Fruit fly (Drosophila melanogaster) whole organism, embryonic: ENCODE results near the gene CAH3.
A peak's percentile ranks its signal among the peaks of the same experiment; 100 is the strongest.

Experiments used
- Ada2b ChIP-seq: fragments of 200-800 bp; sonication (Bioruptor generic); IDR thresholded peaks from 2 replicates; pipeline ENCODE4 v1.3.6; 2022; ENCODE audit warnings: missing biosample characterization, missing genetic modification characterization
- Atf3 ChIP-seq: fragments of 200-800 bp; sonication (Bioruptor generic); optimal IDR thresholded peaks from 3 replicates; lab custom pipeline; 2016; ENCODE audit warnings: missing biosample characterization, missing genetic modification characterization
- Bteb2 ChIP-seq: fragments of 200-800 bp; sonication (Bioruptor generic); optimal IDR thresholded peaks from 2 replicates; lab custom pipeline; 2016; ENCODE audit warnings: missing biosample characterization, missing genetic modification characterization
- CG10543 ChIP-seq: fragments of 200-800 bp; sonication (Bioruptor generic); optimal IDR thresholded peaks from 3 replicates; lab custom pipeline; 2017; ENCODE audit warnings: missing biosample characterization, mild to moderate bottlenecking, missing genetic modification characterization, moderate library complexity
- CG12104 ChIP-seq: fragments of 200-800 bp; sonication (Bioruptor generic); optimal IDR thresholded peaks from 3 replicates; lab custom pipeline; 2016; ENCODE audit warnings: missing biosample characterization, missing genetic modification characterization
- CG13424 ChIP-seq: fragments of 200-800 bp; sonication (Bioruptor generic); optimal IDR thresholded peaks from 2 replicates; lab custom pipeline; 2019; ENCODE audit warnings: missing biosample characterization, mild to moderate bottlenecking, missing genetic modification characterization, moderate library complexity
- CG13775 ChIP-seq: fragments of 200-800 bp; sonication (Bioruptor generic); optimal IDR thresholded peaks from 3 replicates; lab custom pipeline; 2017; ENCODE audit warnings: missing biosample characterization, mild to moderate bottlenecking, missing genetic modification characterization
- CG14441 ChIP-seq: fragments of 200-800 bp; sonication (Bioruptor generic); IDR thresholded peaks from 2 replicates; pipeline ENCODE4 v1.3.6; 2022; ENCODE audit warnings: missing biosample characterization, missing genetic modification characterization
- CG15269 ChIP-seq: fragments of 200-800 bp; sonication (Bioruptor generic); optimal IDR thresholded peaks from 2 replicates; lab custom pipeline; 2018; ENCODE audit warnings: missing biosample characterization, mild to moderate bottlenecking, missing genetic modification characterization, moderate library complexity
- CG15601 ChIP-seq: fragments of 200-800 bp; sonication (Bioruptor generic); optimal IDR thresholded peaks from 3 replicates; lab custom pipeline; 2019; ENCODE audit warnings: missing biosample characterization, mild to moderate bottlenecking, missing genetic modification characterization, moderate library complexity
- CG16779 ChIP-seq: fragments of 200-800 bp; sonication (Bioruptor generic); IDR thresholded peaks from 2 replicates; pipeline ENCODE4 v1.3.6; 2022; ENCODE audit warnings: missing biosample characterization, missing genetic modification characterization
- CG16813 ChIP-seq: fragments of 200-800 bp; sonication (Bioruptor generic); IDR thresholded peaks from 3 replicates; pipeline ENCODE4 v1.3.6; 2022; ENCODE audit warnings: missing biosample characterization, missing genetic modification characterization; ENCODE audit not compliant: partially characterized antibody
- CG17328 ChIP-seq: fragments of 200-800 bp; sonication (Bioruptor generic); IDR thresholded peaks from 2 replicates; pipeline ENCODE4 v1.3.6; 2022; ENCODE audit warnings: missing biosample characterization, missing genetic modification characterization
- CG18764 ChIP-seq: fragments of 200-800 bp; sonication (Bioruptor generic); optimal IDR thresholded peaks from 3 replicates; lab custom pipeline; 2016; ENCODE audit warnings: missing biosample characterization, missing genetic modification characterization
- CG2120 ChIP-seq: fragments of 200-800 bp; sonication (Bioruptor generic); optimal IDR thresholded peaks from 3 replicates; lab custom pipeline; 2016; ENCODE audit warnings: missing biosample characterization, missing genetic modification characterization
- CG2202 ChIP-seq: fragments of 200-800 bp; sonication (Bioruptor generic); optimal IDR thresholded peaks from 2 replicates; lab custom pipeline; 2018; ENCODE audit warnings: missing biosample characterization, mild to moderate bottlenecking, missing genetic modification characterization
- CG2678 ChIP-seq: fragments of 200-800 bp; sonication (Bioruptor generic); optimal IDR thresholded peaks from 3 replicates; lab custom pipeline; 2019; ENCODE audit warnings: missing biosample characterization, mild to moderate bottlenecking, missing genetic modification characterization, moderate library complexity
- CG2712 ChIP-seq: fragments of 200-800 bp; optimal IDR thresholded peaks from 3 replicates; lab custom pipeline; 2019; ENCODE audit warnings: missing biosample characterization, mild to moderate bottlenecking, missing genetic modification characterization, moderate library complexity
- CG31441 ChIP-seq: fragments of 200-800 bp; sonication (Bioruptor generic); IDR thresholded peaks from 2 replicates; pipeline ENCODE4 v1.3.6; 2022; ENCODE audit warnings: missing biosample characterization, missing genetic modification characterization
- CG4730 ChIP-seq: fragments of 200-800 bp; sonication (Bioruptor generic); IDR thresholded peaks from 2 replicates; pipeline ENCODE4 v1.3.6; 2022; ENCODE audit warnings: missing biosample characterization, missing genetic modification characterization
- CG6175 ChIP-seq: fragments of 200-800 bp; sonication (Bioruptor generic); IDR thresholded peaks from 3 replicates; pipeline ENCODE4 v1.3.6; 2022; ENCODE audit warnings: missing biosample characterization, missing genetic modification characterization
- CG7372 ChIP-seq: fragments of 200-800 bp; sonication (Bioruptor generic); IDR thresholded peaks from 2 replicates; pipeline ENCODE4 v1.3.6; 2022; ENCODE audit warnings: missing biosample characterization, missing genetic modification characterization
- CG8089 ChIP-seq: fragments of 200-800 bp; sonication (Bioruptor generic); optimal IDR thresholded peaks from 3 replicates; lab custom pipeline; 2016; ENCODE audit warnings: missing biosample characterization, missing genetic modification characterization
- CTCF ChIP-seq: fragments of 200-800 bp; sonication (Bioruptor generic); optimal IDR thresholded peaks from 2 replicates; lab custom pipeline; 2017; ENCODE audit warnings: missing biosample characterization, mild to moderate bottlenecking, missing genetic modification characterization, moderate library complexity
- CkIIα-i1 ChIP-seq: fragments of 200-800 bp; sonication (Bioruptor generic); IDR thresholded peaks from 2 replicates; pipeline ENCODE4 v1.3.6; 2022; ENCODE audit warnings: missing biosample characterization, missing genetic modification characterization
- Dip2 ChIP-seq: fragments of 200-800 bp; sonication (Bioruptor generic); IDR thresholded peaks from 2 replicates; pipeline ENCODE4 v1.3.6; 2022; ENCODE audit warnings: missing biosample characterization, missing genetic modification characterization
- HLHmδ ChIP-seq: fragments of 200-800 bp; sonication (Bioruptor generic); optimal IDR thresholded peaks from 2 replicates; lab custom pipeline; 2018; ENCODE audit warnings: missing biosample characterization, mild to moderate bottlenecking, missing genetic modification characterization, moderate library complexity
- MTF-1 ChIP-seq: fragments of 200-800 bp; sonication (Bioruptor generic); optimal IDR thresholded peaks from 2 replicates; lab custom pipeline; 2018; ENCODE audit warnings: missing biosample characterization, mild to moderate bottlenecking, missing genetic modification characterization, borderline replicate concordance
- Mrtf ChIP-seq: fragments of 200-800 bp; sonication (Bioruptor generic); IDR thresholded peaks from 3 replicates; pipeline ENCODE4 v1.3.6; 2022; ENCODE audit warnings: missing biosample characterization, missing genetic modification characterization
- Rfx ChIP-seq: fragments of 200-800 bp; sonication (Bioruptor generic); IDR thresholded peaks from 2 replicates; pipeline ENCODE4 v1.3.6; 2022; ENCODE audit warnings: missing biosample characterization, missing genetic modification characterization
- Side ChIP-seq: fragments of 200-800 bp; sonication (Bioruptor generic); optimal IDR thresholded peaks from 2 replicates; lab custom pipeline; 2016; ENCODE audit warnings: missing biosample characterization, missing genetic modification characterization
- Sox100B ChIP-seq: fragments of 200-800 bp; sonication (Bioruptor generic); optimal IDR thresholded peaks from 3 replicates; lab custom pipeline; 2018; ENCODE audit warnings: missing biosample characterization, mild to moderate bottlenecking, missing genetic modification characterization
- Xbp1 ChIP-seq: fragments of 200-800 bp; sonication (Bioruptor generic); optimal IDR thresholded peaks from 3 replicates; lab custom pipeline; 2016; ENCODE audit warnings: missing biosample characterization, mild to moderate bottlenecking, missing genetic modification characterization
- crol ChIP-seq: fragments of 200-800 bp; sonication (Bioruptor generic); IDR thresholded peaks from 2 replicates; pipeline ENCODE4 v1.3.6; 2022; ENCODE audit warnings: missing biosample characterization, missing genetic modification characterization
- eve ChIP-seq, 2 experiments: fragments of >200 bp; optimal IDR thresholded peaks; 2 replicates each; lab custom pipeline; 2017; ENCODE audit warnings: missing biosample characterization in 2 of 2, missing genetic modification characterization in 2 of 2
- grau ChIP-seq: fragments of 200-800 bp; optimal IDR thresholded peaks from 3 replicates; lab custom pipeline; 2019; ENCODE audit warnings: missing biosample characterization, mild to moderate bottlenecking, missing genetic modification characterization, moderate library complexity
- lab ChIP-seq: fragments of 200-800 bp; sonication (Bioruptor generic); optimal IDR thresholded peaks from 3 replicates; lab custom pipeline; 2017; ENCODE audit warnings: missing biosample characterization, missing genetic modification characterization, mild to moderate bottlenecking, moderate library complexity, missing genetic modification reagents
- lbe ChIP-seq: fragments of 200-800 bp; sonication (Bioruptor generic); optimal IDR thresholded peaks from 2 replicates; lab custom pipeline; 2016; ENCODE audit warnings: missing biosample characterization, mild to moderate bottlenecking, missing genetic modification characterization
- lilli ChIP-seq: fragments of 200-800 bp; sonication (Bioruptor generic); optimal IDR thresholded peaks from 3 replicates; lab custom pipeline; 2016; ENCODE audit warnings: missing biosample characterization, missing genetic modification characterization
- maf-S ChIP-seq: fragments of 200-800 bp; sonication (Bioruptor generic); optimal IDR thresholded peaks from 2 replicates; lab custom pipeline; 2016; ENCODE audit warnings: missing biosample characterization, missing genetic modification characterization
- oc ChIP-seq: fragments of 200-800 bp; sonication (Bioruptor generic); optimal IDR thresholded peaks from 2 replicates; lab custom pipeline; 2018; ENCODE audit warnings: missing biosample characterization, mild to moderate bottlenecking, missing genetic modification characterization, moderate library complexity
- ranshi ChIP-seq: fragments of 200-800 bp; sonication (Bioruptor generic); IDR thresholded peaks from 2 replicates; pipeline ENCODE4 v1.3.6; 2022; ENCODE audit warnings: missing biosample characterization, missing genetic modification characterization
- sc ChIP-seq, 3 experiments: fragments of >200 bp in 2 of 3; fragments of 200-800 bp in 1 of 3; sonication (Bioruptor generic) in 1 of 3; optimal IDR thresholded peaks; 2 replicates in 2 of 3; 3 replicates in 1 of 3; lab custom pipeline; 2017; ENCODE audit warnings: mild to moderate bottlenecking in 1 of 3, missing biosample characterization in 1 of 3, missing genetic modification characterization in 1 of 3, missing genetic modification reagents in 1 of 3
- shn ChIP-seq: fragments of 200-800 bp; sonication (Bioruptor generic); optimal IDR thresholded peaks from 3 replicates; lab custom pipeline; 2016; ENCODE audit warnings: missing biosample characterization, missing genetic modification characterization
- sna ChIP-seq: fragments of 200-800 bp; sonication (Bioruptor generic); IDR thresholded peaks from 2 replicates; pipeline ENCODE4 v1.3.6; 2022; ENCODE audit warnings: missing biosample characterization, missing genetic modification characterization; ENCODE audit not compliant: partially characterized antibody
- so ChIP-seq: fragments of 200-800 bp; sonication (Bioruptor generic); IDR thresholded peaks from 3 replicates; pipeline ENCODE4 v1.3.6; 2022; ENCODE audit warnings: missing biosample characterization, missing genetic modification characterization
- tup ChIP-seq: fragments of 200-800 bp; sonication (Bioruptor generic); optimal IDR thresholded peaks from 2 replicates; lab custom pipeline; 2016; ENCODE audit warnings: missing biosample characterization, mild to moderate bottlenecking, missing genetic modification characterization, moderate library complexity
- wek ChIP-seq: fragments of 200-800 bp; sonication (Bioruptor generic); optimal IDR thresholded peaks from 3 replicates; lab custom pipeline; 2018; ENCODE audit warnings: missing biosample characterization, mild to moderate bottlenecking, missing genetic modification characterization, moderate library complexity
- zen ChIP-seq: fragments of 200-800 bp; sonication (Bioruptor generic); optimal IDR thresholded peaks from 3 replicates; lab custom pipeline; 2018; ENCODE audit warnings: missing biosample characterization, mild to moderate bottlenecking, missing genetic modification characterization, moderate library complexity
- zfh1 ChIP-seq: fragments of 200-800 bp; sonication (Bioruptor generic); IDR thresholded peaks from 3 replicates; pipeline ENCODE4 v1.3.6; 2022; ENCODE audit warnings: missing biosample characterization, missing genetic modification characterization
- zfh2 ChIP-seq: fragments of 200-800 bp; sonication (Bioruptor generic); optimal IDR thresholded peaks from 2 replicates; lab custom pipeline; 2016; ENCODE audit warnings: missing biosample characterization, missing genetic modification characterization

The CAH3 gene

DNA sequence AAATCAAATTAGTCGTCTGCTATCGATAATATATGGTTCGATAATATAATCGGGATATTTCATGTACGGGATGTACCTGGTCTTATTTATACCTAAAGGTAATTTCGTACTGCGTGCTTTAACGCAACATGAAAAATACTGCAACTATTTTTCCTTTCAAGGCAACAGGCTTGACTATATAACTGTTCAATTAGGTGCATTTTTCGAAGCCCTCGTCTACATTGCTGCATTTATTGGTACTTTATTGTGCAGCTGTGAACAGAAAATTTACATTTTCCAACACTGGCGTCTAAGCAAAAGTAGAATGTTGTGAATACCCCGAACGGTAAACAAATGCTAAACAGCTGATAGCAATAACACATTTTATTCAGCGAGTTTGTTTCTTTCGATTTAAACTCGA, 9.0 kb downstream of the CAH3 start, which contains the start of the genes Ppt1 and Ogg1 (continued):
- peak; percentile 42; the same call in 1 of the 3 replicates for TF ChIP-seq so (GFP tag; lab: Robert Waterston, UW)
- peak; percentile 58 for TF ChIP-seq CG2678 (tag; lab: Kevin White, UChicago)
- peak in 1 of 2 experiments; percentile 87 for TF ChIP-seq eve (GFP tag; optimal IDR thresholded peaks at IDR 0.05; lab: Kevin White, UChicago)
- no peak for TF ChIP-seq CkIIα-i1 (GFP tag; lab: Robert Waterston, UW)
- peak; percentile 19 for TF ChIP-seq CG2202 (tag; lab: Kevin White, UChicago)
- TF ChIP-seq Ada2b (GFP tag; lab: Robert Waterston, UW): peak; percentile 46; the same call in 1 of the 2 replicates
- peak; percentile 100 for TF ChIP-seq wek
- peak; percentile 23; the same call in 1 of the 3 replicates for TF ChIP-seq Mrtf
- peak; percentile 62 for TF ChIP-seq Xbp1 (GFP tag; lab: Kevin White, UChicago)
- TF ChIP-seq CG15269 (tag; lab: Kevin White, UChicago): peak; percentile 42
- TF ChIP-seq CG6175 (GFP tag; lab: Robert Waterston, UW): no peak
- no peak for TF ChIP-seq Atf3 (GFP tag; lab: Kevin White, UChicago)
- peak; percentile 71 for TF ChIP-seq Rfx
- peak; percentile 67 for TF ChIP-seq Side (GFP tag; lab: Kevin White, UChicago)
- peak; percentile 57 for TF ChIP-seq CG13424 (tag; lab: Kevin White, UChicago)
- TF ChIP-seq CG2120: peak; percentile 75
- peak; percentile 56 for TF ChIP-seq grau (tag; lab: Kevin White, UChicago)
- no peak; the same call in 2 of the 3 replicates for TF ChIP-seq CG16813 (GFP tag; lab: Robert Waterston, UW)
- peak; percentile 44; the same call in 1 of the 2 replicates for TF ChIP-seq CG7372
- TF ChIP-seq CG16779 (GFP tag; lab: Robert Waterston, UW): no peak
- no peak for TF ChIP-seq HLHmδ (GFP tag; lab: Kevin White, UChicago)
- peak; percentile 36 for TF ChIP-seq CG18764 (GFP tag; lab: Kevin White, UChicago)
- 0 out of 2 replicates have a peak, but pooled peaks have one; percentile 44 for TF ChIP-seq ranshi (GFP tag; lab: Robert Waterston, UW)
- peak; percentile 57 for TF ChIP-seq CG2712
- no peak for TF ChIP-seq maf-S (GFP tag; lab: Kevin White, UChicago)
- TF ChIP-seq CG8089: peak; percentile 30
- peak; percentile 34 for TF ChIP-seq lbe (GFP tag; lab: Kevin White, UChicago)
- TF ChIP-seq zen (tag; lab: Kevin White, UChicago): no peak
- peak; percentile 37 for TF ChIP-seq CG13775 (GFP tag; lab: Kevin White, UChicago)
- TF ChIP-seq oc (tag; lab: Kevin White, UChicago): no peak
- peak; percentile 15 for TF ChIP-seq CTCF (GFP tag; lab: Kevin White, UChicago)
- peak; percentile 40 for TF ChIP-seq Bteb2 (GFP tag; lab: Kevin White, UChicago)
- TF ChIP-seq shn (GFP tag; lab: Kevin White, UChicago): peak; percentile 56
- no peak for TF ChIP-seq sc (optimal IDR thresholded peaks at IDR 0.05; lab: Kevin White, UChicago)
- TF ChIP-seq sc (GFP tag; optimal IDR thresholded peaks at IDR 0.05; lab: Kevin White, UChicago): no peak
- no peak for TF ChIP-seq Dip2 (GFP tag; lab: Robert Waterston, UW)
- peak; percentile 52; the same call in 2 of the 3 replicates for TF ChIP-seq zfh1
- peak; percentile 75 for TF ChIP-seq zfh2
- peak; percentile 77 for TF ChIP-seq CG17328
- peak; percentile 30 for TF ChIP-seq CG15601 (tag; lab: Kevin White, UChicago)
- no peak for TF ChIP-seq CG12104 (GFP tag; lab: Kevin White, UChicago)
- peak; percentile 58 for TF ChIP-seq lab (GFP tag; lab: Kevin White, UChicago)
- TF ChIP-seq crol (GFP tag; lab: Robert Waterston, UW): no peak
- peak; percentile 39; the same call in 1 of the 2 replicates for TF ChIP-seq CG14441 (GFP tag; lab: Robert Waterston, UW)
- 0 out of 2 replicates have a peak, but pooled peaks have one; percentile 34 for TF ChIP-seq CG31441 (GFP tag; lab: Robert Waterston, UW)
- TF ChIP-seq CG10543 (GFP tag; lab: Kevin White, UChicago): peak; percentile 33
- no peak for TF ChIP-seq MTF-1
- TF ChIP-seq Sox100B: peak; percentile 26
- no peak for TF ChIP-seq tup (GFP tag; lab: Kevin White, UChicago)
- TF ChIP-seq CG4730 (GFP tag; lab: Robert Waterston, UW): no peak
- TF ChIP-seq lilli: peak; percentile 80
- TF ChIP-seq sna: peak; percentile 66; the same call in 1 of the 2 replicates
